Worm (Caenorhabditis elegans) whole organism, L4 larva: Measurements from ENCODE around the gene Y26G10.1.

Experiments used
- ceh-20 ChIP-seq: fragments of 200-800 bp; sonication (Bioruptor generic); IDR thresholded peaks from 2 replicates; pipeline ENCODE4 v1.3.6; 2022; ENCODE audit warnings: missing genetic modification reagents, missing genetic modification characterization, missing compliant biosample characterization
- dve-1 ChIP-seq: sonication (generic microtip); optimal IDR thresholded peaks from 2 replicates; lab custom pipeline; 2017; ENCODE audit warnings: antibody characterized with exemption, mild to moderate bottlenecking, missing genetic modification characterization, missing compliant biosample characterization; ENCODE audit not compliant: insufficient read depth
- hmg-1.1 ChIP-seq: fragments of 200-800 bp; sonication (Bioruptor generic); IDR thresholded peaks from 2 replicates; pipeline ENCODE4 v1.3.6; 2022; ENCODE audit warnings: missing genetic modification reagents, missing genetic modification characterization, missing compliant biosample characterization
- nhr-76 ChIP-seq: fragments of 150-350 bp; optimal IDR thresholded peaks from 2 replicates; lab custom pipeline; 2014; ENCODE audit warnings: missing biosample characterization, missing genetic modification characterization
- skn-1 ChIP-seq: fragments of 150-350 bp; optimal IDR thresholded peaks from 2 replicates; lab custom pipeline; 2014; ENCODE audit warnings: missing biosample characterization, missing genetic modification characterization
- snpc-4 ChIP-seq: fragments of 150-350 bp; optimal IDR thresholded peaks from 2 replicates; lab custom pipeline; 2014; ENCODE audit warnings: missing biosample characterization, missing genetic modification characterization
- unc-62 ChIP-seq, 3 experiments: fragments of 150-350 bp in 1 of 3; sonication (generic microtip); optimal IDR thresholded peaks in 2 of 3; peaks in 1 of 3; 1 replicate in 1 of 3; 2 replicates in 2 of 3; lab custom pipeline; 2014 to 2017; ENCODE audit warnings: missing biosample characterization in 3 of 3, missing genetic modification characterization in 3 of 3, missing genetic modification reagents in 3 of 3, missing genotype in 1 of 3

ce11 chrV:17728757-17729156 lies 33.1 kb upstream of the Y26G10.1 start:
- TF ChIP-seq dve-1 (tag; lab: Kevin White, UChicago) (no peak), unc-62 (GFP tag; optimal IDR thresholded peaks at IDR 0.05 in 1 of 2; lab: Kevin White, UChicago) (peak in 1 of 2 experiments; percentile 96), unc-62 (tag; optimal IDR thresholded peaks at IDR 0.05; lab: Kevin White, UChicago) (no peak), snpc-4 (tag; lab: Kevin White, UChicago) (no peak), skn-1 (tag; lab: Kevin White, UChicago) (no peak), ceh-20 (GFP tag; lab: Robert Waterston, UW) (0 out of 2 replicates have a peak, but pooled peaks have one; percentile 29), hmg-1.1 (GFP tag; lab: Robert Waterston, UW) (no peak), nhr-76 (tag; lab: Kevin White, UChicago) (no peak)
